Fruit fly (Drosophila melanogaster): ENCODE data around the gene CG13786.
A peak's percentile ranks its signal among the peaks of the same experiment; 100 is the strongest.

CG13786 gene

DNA sequence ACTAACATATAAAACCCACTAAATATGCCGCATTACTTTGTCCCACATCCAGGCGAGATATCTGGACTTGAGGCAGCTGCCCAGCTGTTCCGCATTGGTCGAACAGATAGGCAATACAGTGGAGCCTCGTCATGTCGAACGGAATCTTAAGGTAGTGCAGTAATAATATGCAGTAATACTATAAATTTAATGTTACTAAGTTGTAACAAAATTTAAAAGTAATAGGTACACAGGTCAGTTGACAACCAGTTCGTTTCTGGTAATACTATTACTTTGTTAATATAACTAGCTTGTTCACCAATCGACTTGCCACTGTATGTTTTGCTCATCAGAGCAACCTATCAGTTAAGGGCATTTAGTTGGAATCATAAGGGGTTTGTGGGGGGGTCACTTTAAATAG, 42.2 kb upstream of the CG13786 start (continued):
- TF ChIP-seq Vsx1 (GFP tag; optimal IDR thresholded peaks at IDR 0.05) (no peak), vvl (GFP tag; IDR thresholded peaks at IDR 0.05) (no peak), CHES-1-like (GFP tag; optimal IDR thresholded peaks at IDR 0.05) (no peak), CG14441 (GFP tag; IDR thresholded peaks at IDR 0.05) (no peak), CG16779 (GFP tag; IDR thresholded peaks at IDR 0.05) (no peak), Chrac-16 (GFP tag; optimal IDR thresholded peaks at IDR 0.05) (peak; percentile 25), slou (GFP tag; optimal IDR thresholded peaks at IDR 0.05) (no peak), rib (GFP tag; IDR thresholded peaks at IDR 0.05) (no peak), Atf3 (GFP tag; optimal IDR thresholded peaks at IDR 0.05) (no peak), CG33557 (GFP tag; optimal IDR thresholded peaks at IDR 0.05) (peak; percentile 54), Dbx (GFP tag; IDR thresholded peaks at IDR 0.05) (no peak), fd96Cb (tag; optimal IDR thresholded peaks at IDR 0.05) (peak; percentile 55), onecut (GFP tag; IDR thresholded peaks at IDR 0.05) (no peak), hb (GFP tag; IDR thresholded peaks at IDR 0.05; ENCODE audit: partially characterized antibody) (no peak), Ssrp (tag; optimal IDR thresholded peaks at IDR 0.05) (peak; percentile 9), Kr (GFP tag; optimal IDR thresholded peaks at IDR 0.05) (no peak), dpn (GFP tag; optimal IDR thresholded peaks at IDR 0.05) (peak in 1 of 2 experiments; percentile 29), CG4424 (GFP tag; optimal IDR thresholded peaks at IDR 0.05) (peak; percentile 59), CG15073 (GFP tag; optimal IDR thresholded peaks at IDR 0.05) (no peak), Hr3 (GFP tag; optimal IDR thresholded peaks at IDR 0.05) (peak; percentile 38), Hmr (GFP tag; optimal IDR thresholded peaks at IDR 0.05) (no peak), jing (GFP tag; optimal IDR thresholded peaks at IDR 0.05) (no peak), az2 (GFP tag; optimal IDR thresholded peaks at IDR 0.05) (peak; percentile 4), Ets65A (GFP tag) (peak; percentile 0), Side (GFP tag; optimal IDR thresholded peaks at IDR 0.05) (no peak), H2.0 (GFP tag; IDR thresholded peaks at IDR 0.05) (no peak), CG4404 (GFP tag; IDR thresholded peaks at IDR 0.05) (peak; percentile 59), CG10274 (GFP tag; optimal IDR thresholded peaks at IDR 0.05) (no peak), sim (GFP tag; IDR thresholded peaks at IDR 0.05) (no peak), Sin3A (optimal IDR thresholded peaks at IDR 0.05) (no peak), CoRest (tag; optimal IDR thresholded peaks at IDR 0.05) (peak; percentile 10), Mad (GFP tag; optimal IDR thresholded peaks at IDR 0.05) (no peak), HLHmδ (GFP tag; optimal IDR thresholded peaks at IDR 0.05) (no peak), CG1603 (tag; optimal IDR thresholded peaks at IDR 0.05) (peak; percentile 79), sens (GFP tag) (peak; percentile 92), cato (GFP tag; optimal IDR thresholded peaks at IDR 0.05; ENCODE audit: borderline replicate concordance) (no peak), croc (GFP tag; conservative IDR thresholded peaks at IDR 0.05) (peak; percentile 40; the same call in 1 of the 3 replicates), CG3995 (GFP tag; optimal IDR thresholded peaks at IDR 0.05) (no peak), CG3847 (GFP tag; IDR thresholded peaks at IDR 0.05) (no peak), CG6175 (GFP tag; IDR thresholded peaks at IDR 0.05) (no peak), psq (GFP tag; optimal IDR thresholded peaks at IDR 0.05) (no peak), Ptx1 (GFP tag; IDR thresholded peaks at IDR 0.05) (no peak), CG18764 (GFP tag; optimal IDR thresholded peaks at IDR 0.05) (no peak), GATAe (GFP tag; conservative IDR thresholded peaks at IDR 0.05) (no peak), CG34422 (GFP tag; IDR thresholded peaks at IDR 0.05) (no peak), CG3726 (GFP tag; IDR thresholded peaks at IDR 0.05) (no peak), slbo (GFP tag; IDR thresholded peaks at IDR 0.05) (no peak), Nf-YB (GFP tag; optimal IDR thresholded peaks at IDR 0.05) (peak; percentile 69), CG8944 (GFP tag; optimal IDR thresholded peaks at IDR 0.05) (no peak), Ravus (GFP tag; IDR thresholded peaks at IDR 0.05) (no peak), Asciz (GFP tag; optimal IDR thresholded peaks at IDR 0.05) (no peak), vfl (GFP tag; optimal IDR thresholded peaks at IDR 0.05) (no peak), CG12071 (GFP tag; optimal IDR thresholded peaks at IDR 0.05) (no peak), CG4617 (GFP tag; optimal IDR thresholded peaks at IDR 0.05; ENCODE audit: borderline replicate concordance) (no peak)
